Worm (Caenorhabditis elegans): ENCODE data around the gene Y54G2A.49.

Gene Y54G2A.49

DNA sequence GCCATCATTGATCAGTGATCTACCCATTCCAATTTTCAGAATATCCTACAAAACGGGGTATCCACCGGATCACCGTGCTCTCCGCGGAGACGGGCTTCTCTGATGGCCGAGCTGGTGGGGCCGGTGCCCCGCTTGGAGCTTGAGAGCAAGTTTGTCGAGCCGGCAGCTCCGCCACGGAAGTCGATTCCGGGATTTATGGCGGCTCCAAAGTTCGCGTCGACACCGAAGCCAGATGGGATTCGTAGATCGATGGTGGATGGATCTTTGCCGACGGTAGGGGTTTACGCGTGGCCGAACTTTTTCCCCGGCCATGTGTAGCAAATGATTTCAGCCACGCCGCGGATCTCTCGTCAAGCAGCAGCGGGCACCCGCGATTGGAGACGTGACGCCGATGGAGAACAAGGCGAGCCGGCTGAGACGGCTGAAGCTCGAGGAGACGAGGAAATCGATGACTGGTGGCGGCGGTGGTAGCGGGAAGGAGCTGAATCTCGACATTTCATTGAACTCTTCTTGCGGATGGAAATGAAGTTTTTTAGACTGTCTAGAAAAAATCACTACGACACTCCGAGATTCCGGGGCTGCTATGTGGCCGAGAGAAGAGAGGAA is 35.5 kb upstream of the Y54G2A.49 start:
- no peak for TF ChIP-seq klf-2 (GFP tag; conservative IDR thresholded peaks at IDR 0.05)
- TF ChIP-seq tab-1 (GFP tag; IDR thresholded peaks at IDR 0.05), result no peak
- no peak for TF ChIP-seq ztf-23 (GFP tag; IDR thresholded peaks at IDR 0.05)
- no peak for TF ChIP-seq med-1 (GFP tag; optimal IDR thresholded peaks at IDR 0.05; ENCODE audit: insufficient read depth)
- no peak for TF ChIP-seq T22C8.4 (GFP tag; IDR thresholded peaks at IDR 0.05)
- TF ChIP-seq ztf-29 (GFP tag; IDR thresholded peaks at IDR 0.05), result no peak
- no peak for TF ChIP-seq cog-1 (tag; optimal IDR thresholded peaks at IDR 0.05)
- no peak for TF ChIP-seq flt-1 (GFP tag; IDR thresholded peaks at IDR 0.05)

DNA sequence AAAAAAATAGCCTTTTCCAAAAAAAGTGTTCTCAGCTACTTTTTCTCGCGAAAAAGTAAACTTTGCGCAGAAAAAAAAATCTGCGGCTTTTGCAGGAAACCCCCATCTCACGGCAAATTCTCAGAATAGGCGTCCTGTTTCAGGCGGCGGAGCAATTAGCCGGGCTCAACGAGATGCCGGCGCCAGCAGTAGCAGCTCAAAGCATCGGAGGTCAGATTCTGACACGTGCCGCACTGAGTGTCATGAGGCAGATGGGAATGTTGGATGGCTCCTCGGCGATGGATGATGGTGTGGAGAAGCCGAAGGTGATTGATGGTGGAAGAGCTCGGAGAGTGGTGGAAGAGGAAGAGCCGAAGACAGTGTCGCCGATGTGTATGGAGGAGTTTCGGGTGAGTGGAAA is 34.2 kb upstream of the Y54G2A.49 start:
- TF ChIP-seq ref-1 (GFP tag; conservative IDR thresholded peaks at IDR 0.05), result no peak
- TF ChIP-seq cog-1 (tag; optimal IDR thresholded peaks at IDR 0.05), result no peak
- TF ChIP-seq T22C8.4 (GFP tag; IDR thresholded peaks at IDR 0.05), result no peak

DNA sequence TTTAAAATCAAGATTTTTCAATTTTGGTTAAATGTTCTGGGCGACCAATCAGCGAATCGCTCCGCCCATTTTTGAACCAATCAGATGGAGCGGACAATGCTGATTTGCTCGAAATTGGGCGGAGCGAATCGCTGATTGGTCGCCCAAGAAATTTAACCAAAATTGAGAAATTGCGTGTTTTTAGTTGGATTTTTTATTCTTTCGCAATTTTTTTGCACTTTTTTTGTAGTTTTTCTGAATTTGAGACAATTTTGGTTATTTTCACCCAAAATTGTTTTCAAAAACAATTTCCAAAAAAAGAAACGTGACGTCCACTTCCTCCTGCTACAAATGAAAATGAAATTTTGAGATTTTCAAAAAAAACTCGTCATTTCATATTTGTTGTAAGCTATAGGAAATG is 33.6 kb upstream of the Y54G2A.49 start, which contains the start of gene dml-1:
TSS of gene dml-1 (plus strand) at position 301 of the 400 bp plus-strand sequence.
- no peak for TF ChIP-seq cog-1 (tag; optimal IDR thresholded peaks at IDR 0.05)
- no peak for TF ChIP-seq ref-1 (GFP tag; conservative IDR thresholded peaks at IDR 0.05)
- no peak for TF ChIP-seq klf-2 (GFP tag; conservative IDR thresholded peaks at IDR 0.05)
- no peak for TF ChIP-seq tab-1 (GFP tag; IDR thresholded peaks at IDR 0.05)
- TF ChIP-seq ztf-23 (GFP tag; IDR thresholded peaks at IDR 0.05), result no peak
- no peak for TF ChIP-seq flt-1 (GFP tag; IDR thresholded peaks at IDR 0.05)
- no peak for TF ChIP-seq ztf-29 (GFP tag; IDR thresholded peaks at IDR 0.05)
- no peak for TF ChIP-seq T22C8.4 (GFP tag; IDR thresholded peaks at IDR 0.05)
- TF ChIP-seq med-1 (GFP tag; optimal IDR thresholded peaks at IDR 0.05; ENCODE audit: insufficient read depth), result no peak

DNA sequence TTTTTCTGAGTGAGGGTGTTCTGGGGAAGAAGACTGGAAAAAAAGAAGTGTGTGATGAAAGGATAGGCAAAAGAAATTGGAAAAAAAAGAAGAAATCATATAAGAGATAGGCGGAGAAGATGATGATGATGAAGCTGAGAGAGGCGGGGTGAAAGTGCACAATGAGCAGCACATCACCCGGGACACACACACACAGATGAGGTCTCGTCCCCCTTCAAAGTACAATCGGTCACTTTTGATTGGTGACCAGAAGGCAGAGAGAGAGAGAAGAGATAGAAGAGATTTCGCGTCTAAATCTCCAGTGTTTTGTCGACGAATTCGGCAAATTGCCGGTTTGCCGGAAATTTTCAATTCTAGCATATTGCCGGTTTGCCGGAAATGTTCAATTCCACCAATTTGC is 32.2 kb upstream of the Y54G2A.49 start:
- TF ChIP-seq T22C8.4 (GFP tag; IDR thresholded peaks at IDR 0.05) (no peak), klf-2 (GFP tag; conservative IDR thresholded peaks at IDR 0.05) (no peak), ztf-23 (GFP tag; IDR thresholded peaks at IDR 0.05) (no peak), tab-1 (GFP tag; IDR thresholded peaks at IDR 0.05) (no peak), flt-1 (GFP tag; IDR thresholded peaks at IDR 0.05) (no peak), med-1 (GFP tag; optimal IDR thresholded peaks at IDR 0.05; ENCODE audit: insufficient read depth) (no peak), ztf-29 (GFP tag; IDR thresholded peaks at IDR 0.05) (no peak), cog-1 (tag; optimal IDR thresholded peaks at IDR 0.05) (no peak), ref-1 (GFP tag; conservative IDR thresholded peaks at IDR 0.05) (no peak)

DNA sequence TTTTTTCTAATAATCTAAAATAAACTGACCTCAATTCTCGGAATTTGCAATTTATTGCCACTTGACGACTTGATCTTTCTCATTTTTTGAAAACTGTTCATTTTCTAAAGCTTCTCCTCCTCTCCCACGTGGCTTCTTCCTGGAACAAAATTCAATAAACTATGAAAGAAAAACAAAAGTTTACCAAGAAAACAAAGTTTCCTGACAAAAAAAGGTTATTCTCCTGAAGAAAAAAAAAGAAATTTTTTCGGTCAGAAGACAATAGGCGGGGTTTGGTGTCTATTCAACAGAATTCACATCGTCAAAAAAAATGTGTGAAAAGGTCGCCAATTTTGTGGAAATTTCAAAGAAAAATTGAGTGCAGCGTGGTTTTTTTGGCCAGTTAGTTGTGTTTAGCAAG is 11.7 kb upstream of the Y54G2A.49 start, which contains the start of gene Y54G2A.16:
TSS of gene Y54G2A.16 (minus strand) at position 101 of the 400 bp plus-strand sequence.
- no peak for TF ChIP-seq T22C8.4 (GFP tag; IDR thresholded peaks at IDR 0.05)
- TF ChIP-seq klf-2 (GFP tag; conservative IDR thresholded peaks at IDR 0.05), result no peak
- no peak for TF ChIP-seq flt-1 (GFP tag; IDR thresholded peaks at IDR 0.05)
- TF ChIP-seq ztf-23 (GFP tag; IDR thresholded peaks at IDR 0.05), result no peak
- no peak for TF ChIP-seq cog-1 (tag; optimal IDR thresholded peaks at IDR 0.05)
- no peak for TF ChIP-seq ztf-29 (GFP tag; IDR thresholded peaks at IDR 0.05)
- TF ChIP-seq ref-1 (GFP tag; conservative IDR thresholded peaks at IDR 0.05), result no peak
- TF ChIP-seq tab-1 (GFP tag; IDR thresholded peaks at IDR 0.05), result no peak
- no peak for TF ChIP-seq med-1 (GFP tag; optimal IDR thresholded peaks at IDR 0.05; ENCODE audit: insufficient read depth)

DNA sequence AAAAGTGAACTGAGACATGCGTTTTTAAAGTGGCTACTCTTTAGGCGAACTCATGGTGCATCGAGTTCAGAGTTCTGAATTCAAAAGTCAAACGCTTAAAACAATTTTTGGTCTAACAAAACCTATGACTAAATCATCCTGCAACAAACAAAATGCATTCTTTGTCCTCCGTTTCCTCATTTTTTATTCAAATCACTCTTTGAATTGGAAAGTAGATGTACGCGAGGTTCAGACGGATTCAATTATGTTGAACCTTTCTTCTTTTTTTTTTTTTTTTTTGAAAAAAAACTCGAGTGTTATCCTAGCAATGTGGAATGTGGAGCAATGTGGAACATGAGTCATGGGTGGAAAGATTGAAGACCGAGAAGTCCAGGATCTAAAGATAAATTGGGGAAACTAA is 5.7 kb upstream of the Y54G2A.49 start:
- TF ChIP-seq cog-1 (tag; optimal IDR thresholded peaks at IDR 0.05) (no peak), T22C8.4 (GFP tag; IDR thresholded peaks at IDR 0.05) (no peak), ref-1 (GFP tag; conservative IDR thresholded peaks at IDR 0.05) (no peak), tab-1 (GFP tag; IDR thresholded peaks at IDR 0.05) (no peak), ztf-23 (GFP tag; IDR thresholded peaks at IDR 0.05) (no peak), klf-2 (GFP tag; conservative IDR thresholded peaks at IDR 0.05) (no peak), med-1 (GFP tag; optimal IDR thresholded peaks at IDR 0.05; ENCODE audit: insufficient read depth) (no peak), ztf-29 (GFP tag; IDR thresholded peaks at IDR 0.05) (no peak), flt-1 (GFP tag; IDR thresholded peaks at IDR 0.05) (no peak)

DNA sequence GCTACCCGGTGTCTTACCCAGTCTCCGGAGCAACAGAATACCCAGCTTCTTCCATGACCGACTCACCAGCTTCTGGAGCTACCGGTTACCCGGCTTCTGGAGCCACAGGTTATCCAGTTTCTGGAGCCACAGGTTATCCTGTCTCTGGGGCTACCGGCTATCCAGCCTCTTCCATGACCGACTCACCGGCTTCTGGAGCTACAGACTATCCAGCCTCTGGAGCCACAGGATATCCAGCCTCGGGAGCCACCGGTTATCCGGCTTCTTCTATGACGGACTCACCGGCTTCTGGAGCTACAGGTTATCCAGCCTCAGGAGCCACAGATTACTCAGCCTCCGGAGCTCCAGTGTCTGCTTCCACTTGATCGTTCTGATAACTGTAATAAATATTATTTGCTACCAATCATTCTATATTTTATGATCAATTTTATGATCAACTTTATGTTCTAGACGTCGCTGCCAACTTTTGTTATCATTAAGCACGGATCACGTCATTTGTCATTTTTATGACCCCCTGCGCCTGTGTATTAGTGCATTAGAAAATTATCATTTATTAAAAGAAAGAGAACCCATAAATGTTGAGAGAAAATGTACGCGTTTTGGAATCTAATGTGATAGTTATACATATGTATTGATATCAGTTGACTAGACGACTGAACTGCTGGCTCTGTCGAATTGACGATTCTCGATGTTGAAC is 2.1 kb upstream of the Y54G2A.49 start:
- no peak for TF ChIP-seq flt-1 (GFP tag; IDR thresholded peaks at IDR 0.05)
- TF ChIP-seq ztf-29 (GFP tag; IDR thresholded peaks at IDR 0.05), result no peak
- no peak for TF ChIP-seq ztf-23 (GFP tag; IDR thresholded peaks at IDR 0.05)
- TF ChIP-seq cog-1 (tag; optimal IDR thresholded peaks at IDR 0.05), result no peak
- TF ChIP-seq tab-1 (GFP tag; IDR thresholded peaks at IDR 0.05), result no peak
- TF ChIP-seq ref-1 (GFP tag; conservative IDR thresholded peaks at IDR 0.05), result no peak
- no peak for TF ChIP-seq med-1 (GFP tag; optimal IDR thresholded peaks at IDR 0.05; ENCODE audit: insufficient read depth)
- no peak for TF ChIP-seq T22C8.4 (GFP tag; IDR thresholded peaks at IDR 0.05)
- no peak for TF ChIP-seq klf-2 (GFP tag; conservative IDR thresholded peaks at IDR 0.05)

DNA sequence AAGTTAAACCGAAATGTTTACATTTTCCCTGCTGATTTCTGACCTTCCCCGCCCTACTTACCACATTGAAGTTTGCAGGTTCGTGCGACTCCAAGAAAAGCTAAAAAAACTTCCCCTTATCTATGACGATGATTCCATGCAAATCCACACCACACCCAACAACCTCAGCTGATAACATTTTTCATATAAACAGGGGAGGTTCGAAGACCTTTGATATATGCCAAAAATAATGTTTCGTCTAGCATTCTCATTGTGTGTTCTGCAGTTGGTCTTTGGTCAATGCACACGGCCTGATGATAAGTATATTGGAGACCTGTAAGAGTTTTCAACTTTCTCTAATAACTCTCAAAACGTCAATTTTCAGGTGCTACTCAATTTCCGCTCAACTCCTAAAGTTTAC is 1.1 kb upstream of the Y54G2A.49 start:
- TF ChIP-seq tab-1 (GFP tag; IDR thresholded peaks at IDR 0.05), result no peak
- TF ChIP-seq cog-1 (tag; optimal IDR thresholded peaks at IDR 0.05), result no peak
- TF ChIP-seq T22C8.4 (GFP tag; IDR thresholded peaks at IDR 0.05), result no peak
- TF ChIP-seq ref-1 (GFP tag; conservative IDR thresholded peaks at IDR 0.05), result no peak
- no peak for TF ChIP-seq flt-1 (GFP tag; IDR thresholded peaks at IDR 0.05)
- no peak for TF ChIP-seq ztf-23 (GFP tag; IDR thresholded peaks at IDR 0.05)
- no peak for TF ChIP-seq klf-2 (GFP tag; conservative IDR thresholded peaks at IDR 0.05)
- no peak for TF ChIP-seq med-1 (GFP tag; optimal IDR thresholded peaks at IDR 0.05; ENCODE audit: insufficient read depth)
- TF ChIP-seq ztf-29 (GFP tag; IDR thresholded peaks at IDR 0.05), result no peak

DNA sequence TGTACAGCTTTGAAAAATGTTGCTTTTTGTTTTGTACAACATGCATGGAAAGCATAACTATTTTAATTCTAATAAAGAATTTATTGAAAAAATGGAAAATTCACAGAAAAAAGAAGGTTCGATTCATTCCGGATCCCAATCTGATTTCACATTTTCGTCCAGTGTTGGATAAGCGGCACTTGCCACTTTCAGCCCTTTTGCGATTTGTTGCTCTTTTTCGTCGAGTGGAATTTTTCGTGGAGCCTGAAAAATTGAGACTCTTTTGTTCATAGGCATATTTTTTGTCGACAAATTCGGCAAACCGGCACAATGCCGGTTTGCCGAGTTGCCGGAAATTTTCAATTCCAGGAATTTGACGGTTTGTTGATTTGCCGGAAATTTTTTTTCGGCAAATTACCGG is 1.4 kb downstream of the Y54G2A.49 start:
- TF ChIP-seq T22C8.4 (GFP tag; IDR thresholded peaks at IDR 0.05) (no peak), med-1 (GFP tag; optimal IDR thresholded peaks at IDR 0.05; ENCODE audit: insufficient read depth) (no peak), ztf-23 (GFP tag; IDR thresholded peaks at IDR 0.05) (no peak), klf-2 (GFP tag; conservative IDR thresholded peaks at IDR 0.05) (no peak), ztf-29 (GFP tag; IDR thresholded peaks at IDR 0.05) (no peak), ref-1 (GFP tag; conservative IDR thresholded peaks at IDR 0.05) (no peak), cog-1 (tag; optimal IDR thresholded peaks at IDR 0.05) (no peak), flt-1 (GFP tag; IDR thresholded peaks at IDR 0.05) (no peak), tab-1 (GFP tag; IDR thresholded peaks at IDR 0.05) (no peak)

Data from whole organism, midembryonic.